Worm (Caenorhabditis elegans): ENCODE results near the gene Y51A2B.6.

ce11 chrV:18395649-18396048 lies 1.5 kb upstream of the Y51A2B.6 start, which contains the start of gene Y51A2B.9:
- no peak for TF ChIP-seq elt-3 (tag; optimal IDR thresholded peaks at IDR 0.05)
- no peak for TF ChIP-seq nhr-28 (tag; optimal IDR thresholded peaks at IDR 0.05)
